Worm (Caenorhabditis elegans) whole organism, L4/young adult: ENCODE data around the gene coh-3.

Source experiments
- W03F9.2 ChIP-seq: fragments of 150-350 bp; optimal IDR thresholded peaks from 2 replicates; lab custom pipeline; 2014; ENCODE audit warnings: missing biosample characterization, missing genetic modification characterization
- dao-5 ChIP-seq: sonication (generic microtip); optimal IDR thresholded peaks from 2 replicates; lab custom pipeline; 2016; ENCODE audit warnings: missing genotype, missing genetic modification characterization, moderate library complexity, missing compliant biosample characterization
- him-1 ChIP-seq: sonication (generic microtip); optimal IDR thresholded peaks from 2 replicates; lab custom pipeline; 2016; ENCODE audit warnings: missing genotype, missing genetic modification reagents, missing genetic modification characterization, missing compliant biosample characterization

- TF ChIP-seq him-1 (tag; lab: Kevin White, UChicago) = no peak
- no peak for TF ChIP-seq dao-5 (tag; lab: Kevin White, UChicago)
- no peak for TF ChIP-seq W03F9.2 (tag; lab: Kevin White, UChicago)
These were observed 31.2 kb upstream of the coh-3 start for ce11 chrV:14426013-14426412.
